Worm (Caenorhabditis elegans) whole organism, L1 larva: ENCODE results near the gene B0024.3.

Experiments used
- C16A3.4 ChIP-seq: fragments of 150-350 bp; optimal IDR thresholded peaks from 2 replicates; lab custom pipeline; 2014; ENCODE audit warnings: missing biosample characterization, missing genetic modification characterization
- C34B4.2 ChIP-seq: sonication (generic microtip); optimal IDR thresholded peaks from 2 replicates; lab custom pipeline; 2017; ENCODE audit warnings: mild to moderate bottlenecking, missing genetic modification characterization, missing compliant biosample characterization
- F16B12.6 ChIP-seq: fragments of 150-350 bp; optimal IDR thresholded peaks from 2 replicates; lab custom pipeline; 2014; ENCODE audit warnings: missing biosample characterization, missing genetic modification characterization
- ama-1 ChIP-seq: fragments of 150-350 bp; optimal IDR thresholded peaks from 2 replicates; lab custom pipeline; 2014
- ceh-8 ChIP-seq: fragments of 200-800 bp; sonication (Bioruptor generic); optimal IDR thresholded peaks from 2 replicates; lab custom pipeline; 2018; ENCODE audit warnings: mild to moderate bottlenecking, missing genetic modification characterization, moderate library complexity, missing compliant biosample characterization
- ceh-82 ChIP-seq, 3 experiments: fragments of 150-350 bp in 1 of 3; sonication (generic microtip) in 2 of 3; optimal IDR thresholded peaks; 2 replicates each; lab custom pipeline; 2014 to 2017; ENCODE audit warnings: missing biosample characterization in 3 of 3, missing genetic modification characterization in 3 of 3
- ceh-88 ChIP-seq: fragments of 200-800 bp; sonication (Bioruptor generic); IDR thresholded peaks from 2 replicates; pipeline ENCODE4 v1.3.6; 2022; ENCODE audit warnings: missing genetic modification characterization, missing compliant biosample characterization
- ceh-90 ChIP-seq: sonication (generic microtip); optimal IDR thresholded peaks from 2 replicates; lab custom pipeline; 2016; ENCODE audit warnings: missing genetic modification characterization, missing compliant biosample characterization
- dsc-1 ChIP-seq: sonication (generic microtip); optimal IDR thresholded peaks from 2 replicates; lab custom pipeline; 2016; ENCODE audit warnings: mild to moderate bottlenecking, missing genetic modification characterization, missing compliant biosample characterization
- efl-1 ChIP-seq, 4 experiments: fragments of 150-350 bp; optimal IDR thresholded peaks in 3 of 4; peaks in 1 of 4; 1 replicate in 1 of 4; 2 replicates in 3 of 4; lab custom pipeline; 2014; ENCODE audit warnings: missing biosample characterization in 2 of 4, missing genetic modification characterization in 2 of 4, missing genetic modification reagents in 2 of 4
- egl-13 ChIP-seq: sonication (generic microtip); optimal IDR thresholded peaks from 2 replicates; lab custom pipeline; 2016; ENCODE audit warnings: missing genotype, missing genetic modification reagents, missing genetic modification characterization, missing compliant biosample characterization
- egl-27 ChIP-seq, 2 experiments: fragments of 150-350 bp in 1 of 2; sonication (generic microtip); optimal IDR thresholded peaks; 3 replicates each; lab custom pipeline; 2017 to 2018; ENCODE audit warnings: missing biosample characterization in 2 of 2, missing genetic modification characterization in 2 of 2, missing genetic modification reagents in 2 of 2
- elt-2 ChIP-seq: sonication (generic microtip); optimal IDR thresholded peaks from 2 replicates; lab custom pipeline; 2016; ENCODE audit warnings: missing genetic modification characterization, mild to moderate bottlenecking, inconsistent platforms, missing compliant biosample characterization, missing genetic modification reagents
- elt-3 ChIP-seq, 6 experiments: fragments of 150-350 bp in 1 of 6; sonication (generic microtip); optimal IDR thresholded peaks; 2 replicates each; lab custom pipeline; 2017 to 2018; ENCODE audit warnings: missing biosample characterization in 6 of 6, missing genetic modification characterization in 6 of 6, inconsistent platforms in 1 of 6
- fkh-8 ChIP-seq: sonication (generic microtip); optimal IDR thresholded peaks from 2 replicates; lab custom pipeline; 2016; ENCODE audit warnings: mild to moderate bottlenecking, missing genetic modification characterization, missing compliant biosample characterization
- fos-1 ChIP-seq: fragments of 150-350 bp; optimal IDR thresholded peaks from 2 replicates; lab custom pipeline; 2014; ENCODE audit warnings: missing biosample characterization, missing genetic modification characterization
- hpl-2 ChIP-seq: fragments of 150-350 bp; optimal IDR thresholded peaks from 2 replicates; lab custom pipeline; 2014; ENCODE audit warnings: missing biosample characterization, missing genetic modification reagents, missing genetic modification characterization
- irx-1 ChIP-seq: sonication (generic microtip); optimal IDR thresholded peaks from 2 replicates; lab custom pipeline; 2016; ENCODE audit warnings: missing genetic modification characterization, missing compliant biosample characterization
- isw-1 ChIP-seq: fragments of 200-800 bp; sonication (Bioruptor generic); IDR thresholded peaks from 2 replicates; pipeline ENCODE4 v1.3.6; 2022; ENCODE audit warnings: missing genetic modification characterization, missing compliant biosample characterization
- lin-13 ChIP-seq: fragments of 150-350 bp; optimal IDR thresholded peaks from 2 replicates; lab custom pipeline; 2014; ENCODE audit warnings: missing biosample characterization, missing genetic modification reagents, missing genetic modification characterization
- lin-14 ChIP-seq: fragments of 200-800 bp; sonication (Bioruptor generic); optimal IDR thresholded peaks from 2 replicates; lab custom pipeline; 2018; ENCODE audit warnings: mild to moderate bottlenecking, missing genetic modification characterization, moderate library complexity, missing compliant biosample characterization
- lin-15B ChIP-seq: fragments of 150-350 bp; sonication (generic microtip); optimal IDR thresholded peaks from 3 replicates; lab custom pipeline; 2014; ENCODE audit warnings: missing biosample characterization, missing genetic modification characterization
- lir-3 ChIP-seq: sonication (generic microtip); optimal IDR thresholded peaks from 2 replicates; lab custom pipeline; 2016; ENCODE audit warnings: mild to moderate bottlenecking, missing genetic modification characterization, moderate library complexity, missing compliant biosample characterization; ENCODE audit not compliant: poor library complexity
- lsy-2 ChIP-seq, 2 experiments: fragments of 150-350 bp; optimal IDR thresholded peaks; 2 replicates each; lab custom pipeline; 2014; ENCODE audit warnings: missing biosample characterization in 2 of 2, missing genetic modification characterization in 2 of 2
- mab-9 ChIP-seq: fragments of 200-800 bp; sonication (Bioruptor generic); IDR thresholded peaks from 2 replicates; pipeline ENCODE4 v1.3.6; 2022; ENCODE audit warnings: missing genetic modification reagents, missing genetic modification characterization, missing compliant biosample characterization
- mdl-1 ChIP-seq, 2 experiments: fragments of 150-350 bp; optimal IDR thresholded peaks; 2 replicates each; lab custom pipeline; 2014 to 2017; ENCODE audit warnings: missing biosample characterization in 2 of 2, missing genetic modification characterization in 2 of 2, inconsistent platforms in 1 of 2
- mep-1 ChIP-seq: fragments of 150-350 bp; optimal IDR thresholded peaks from 2 replicates; lab custom pipeline; 2014; ENCODE audit warnings: missing biosample characterization, missing genetic modification characterization
- nhr-11 ChIP-seq: fragments of 150-350 bp; optimal IDR thresholded peaks from 2 replicates; lab custom pipeline; 2014; ENCODE audit warnings: missing biosample characterization, missing genetic modification characterization
- nhr-19 ChIP-seq: fragments of 200-800 bp; sonication (Bioruptor generic); conservative IDR thresholded peaks from 2 replicates; pipeline ENCODE4 v1.3.6; 2022; ENCODE audit warnings: missing genetic modification characterization, missing compliant biosample characterization
- nhr-20 ChIP-seq: sonication (generic microtip); optimal IDR thresholded peaks from 2 replicates; lab custom pipeline; 2016; ENCODE audit warnings: mild to moderate bottlenecking, missing genetic modification characterization, missing compliant biosample characterization
- nhr-47 ChIP-seq: sonication (generic microtip); optimal IDR thresholded peaks from 2 replicates; lab custom pipeline; 2016; ENCODE audit warnings: mild to moderate bottlenecking, missing genetic modification characterization, moderate library complexity, missing compliant biosample characterization
- nhr-71 ChIP-seq: sonication (generic microtip); optimal IDR thresholded peaks from 2 replicates; lab custom pipeline; 2016; ENCODE audit warnings: mild to moderate bottlenecking, missing genetic modification characterization, moderate library complexity, missing compliant biosample characterization
- nhr-77 ChIP-seq: fragments of 150-350 bp; optimal IDR thresholded peaks from 2 replicates; lab custom pipeline; 2014; ENCODE audit warnings: missing biosample characterization, missing genetic modification characterization
- snu-23 ChIP-seq: sonication (generic microtip); optimal IDR thresholded peaks from 2 replicates; lab custom pipeline; 2016; ENCODE audit warnings: missing genetic modification characterization, missing compliant biosample characterization
- sup-37 ChIP-seq: fragments of 200-800 bp; sonication (Bioruptor generic); optimal IDR thresholded peaks from 2 replicates; lab custom pipeline; 2018; ENCODE audit warnings: mild to moderate bottlenecking, missing genetic modification characterization, missing compliant biosample characterization
- swsn-7 ChIP-seq: sonication (generic microtip); optimal IDR thresholded peaks from 2 replicates; lab custom pipeline; 2016; ENCODE audit warnings: missing genetic modification characterization, missing compliant biosample characterization
- tbx-2 ChIP-seq: sonication (generic microtip); optimal IDR thresholded peaks from 2 replicates; lab custom pipeline; 2016; ENCODE audit warnings: missing genetic modification characterization, missing compliant biosample characterization
- unc-130 ChIP-seq: fragments of 150-350 bp; optimal IDR thresholded peaks from 2 replicates; lab custom pipeline; 2017; ENCODE audit warnings: missing biosample characterization, missing genetic modification characterization, inconsistent platforms
- unc-62 ChIP-seq: fragments of 150-350 bp; optimal IDR thresholded peaks from 2 replicates; lab custom pipeline; 2014; ENCODE audit warnings: missing biosample characterization, missing genetic modification reagents, missing genetic modification characterization
- unc-86 ChIP-seq: sonication (generic microtip); optimal IDR thresholded peaks from 2 replicates; lab custom pipeline; 2016; ENCODE audit warnings: missing genetic modification characterization, missing compliant biosample characterization
- unc-98 ChIP-seq: fragments of 200-800 bp; sonication (Bioruptor generic); IDR thresholded peaks from 2 replicates; pipeline ENCODE4 v1.3.6; 2022; ENCODE audit warnings: missing genetic modification characterization, missing compliant biosample characterization
- vab-15 ChIP-seq: sonication (generic microtip); optimal IDR thresholded peaks from 2 replicates; lab custom pipeline; 2017; ENCODE audit warnings: missing genotype, mild to moderate bottlenecking, missing genetic modification characterization, missing compliant biosample characterization
- xbp-1 ChIP-seq: sonication (generic microtip); optimal IDR thresholded peaks from 2 replicates; lab custom pipeline; 2016; ENCODE audit warnings: missing genetic modification characterization, missing compliant biosample characterization
- ztf-4 ChIP-seq: fragments of 150-350 bp; optimal IDR thresholded peaks from 2 replicates; lab custom pipeline; 2014; ENCODE audit warnings: missing biosample characterization, missing genetic modification characterization

B0024.3 gene

ce11 chrV:10243105-10243504 lies 44.3 kb upstream of the B0024.3 start, which contains the start of gene C12D8.9:
Gene C12D8.9 (minus strand): TSS chrV:10243205.
- TF ChIP-seq ceh-8 (GFP tag; lab: Kevin White, UChicago): no peak
- no peak for TF ChIP-seq ama-1 (lab: Kevin White, UChicago)
- no peak for TF ChIP-seq elt-3 (tag; optimal IDR thresholded peaks at IDR 0.05; lab: Kevin White, UChicago)
- no peak for TF ChIP-seq mep-1 (tag; lab: Kevin White, UChicago)
- no peak for TF ChIP-seq lin-15B (tag; lab: Kevin White, UChicago)
- TF ChIP-seq efl-1 (optimal IDR thresholded peaks at IDR 0.05; lab: Kevin White, UChicago): no peak
- no peak for TF ChIP-seq efl-1 (GFP tag; optimal IDR thresholded peaks at IDR 0.05 in 1 of 2; lab: Kevin White, UChicago)
- TF ChIP-seq nhr-19 (GFP tag; lab: Robert Waterston, UW): no peak
- no peak for TF ChIP-seq unc-98
- no peak for TF ChIP-seq nhr-11 (tag; lab: Kevin White, UChicago)

ce11 chrV:10244018-10244720 lies 43.2 kb upstream of the B0024.3 start:
- TF ChIP-seq unc-62 (GFP tag; lab: Kevin White, UChicago): no peak
- TF ChIP-seq dsc-1: peak; percentile 73
- no peak for TF ChIP-seq egl-27 (tag; optimal IDR thresholded peaks at IDR 0.05; lab: Kevin White, UChicago)
- no peak for TF ChIP-seq efl-1 (optimal IDR thresholded peaks at IDR 0.05; lab: Kevin White, UChicago)
- no peak for TF ChIP-seq efl-1 (GFP tag; optimal IDR thresholded peaks at IDR 0.05 in 1 of 2; lab: Kevin White, UChicago)
- no peak for TF ChIP-seq snu-23 (GFP tag; lab: Kevin White, UChicago)
- peak; percentile 34 for TF ChIP-seq elt-2 (tag; lab: Kevin White, UChicago)
- TF ChIP-seq fkh-8 (tag; lab: Kevin White, UChicago): peak; percentile 11

- TF ChIP-seq egl-13 (no peak), dsc-1 (peak; percentile 6)
Observed at ce11 chrV:10245615-10246014, 41.7 kb upstream of the B0024.3 start.

ce11 chrV:10246443-10246885 lies 40.9 kb upstream of the B0024.3 start:
- TF ChIP-seq irx-1 (tag; lab: Kevin White, UChicago): peak; percentile 20
- peak; percentile 84 for TF ChIP-seq nhr-71 (tag; lab: Kevin White, UChicago)
- peak; percentile 41 for TF ChIP-seq ztf-4 (tag; lab: Kevin White, UChicago)
- peak in 1 of 2 experiments; percentile 89 for TF ChIP-seq mdl-1 (tag; optimal IDR thresholded peaks at IDR 0.05; lab: Kevin White, UChicago)
- TF ChIP-seq vab-15 (tag; lab: Kevin White, UChicago): no peak
- peak; percentile 56 for TF ChIP-seq C16A3.4 (tag; lab: Kevin White, UChicago)
- peak; percentile 30 for TF ChIP-seq nhr-20 (tag; lab: Kevin White, UChicago)
- TF ChIP-seq xbp-1 (tag; lab: Kevin White, UChicago): peak; percentile 34
- 0 out of 2 replicates have a peak, but pooled peaks have one; percentile 51 for TF ChIP-seq mab-9 (GFP tag; lab: Robert Waterston, UW)
- TF ChIP-seq nhr-77 (tag; lab: Kevin White, UChicago): no peak
- TF ChIP-seq lin-13 (GFP tag; lab: Kevin White, UChicago): peak; percentile 13
- TF ChIP-seq mep-1 (tag; lab: Kevin White, UChicago): peak; percentile 44
- peak; percentile 53 to 57 for TF ChIP-seq lsy-2 (tag; optimal IDR thresholded peaks at IDR 0.05; lab: Kevin White, UChicago)
- TF ChIP-seq ceh-90: peak; percentile 31
- no peak for TF ChIP-seq hpl-2 (GFP tag; lab: Kevin White, UChicago)
- peak; percentile 31 for TF ChIP-seq nhr-11 (tag; lab: Kevin White, UChicago)
- peak; percentile 78 for TF ChIP-seq nhr-47
- peak; percentile 94 for TF ChIP-seq lin-14 (GFP tag; lab: Kevin White, UChicago)
- peak; percentile 89 for TF ChIP-seq fkh-8 (tag; lab: Kevin White, UChicago)
- peak; percentile 28 for TF ChIP-seq ceh-8 (GFP tag; lab: Kevin White, UChicago)
- peak; percentile 56 for TF ChIP-seq fos-1 (tag; lab: Kevin White, UChicago)
- peak; percentile 91 for TF ChIP-seq dsc-1
- no peak for TF ChIP-seq F16B12.6
- TF ChIP-seq sup-37 (GFP tag; lab: Kevin White, UChicago): no peak
- peak; percentile 51 for TF ChIP-seq snu-23 (GFP tag; lab: Kevin White, UChicago)
- TF ChIP-seq ceh-82 (tag; optimal IDR thresholded peaks at IDR 0.05; lab: Kevin White, UChicago): peak in 2 of 3 experiments; percentile 20 to 26
- peak; percentile 59 for TF ChIP-seq unc-130
- no peak; the same call in 1 of the 2 replicates for TF ChIP-seq isw-1
- TF ChIP-seq lir-3: peak; percentile 21
- peak; percentile 69 for TF ChIP-seq unc-86
- TF ChIP-seq tbx-2 (tag; lab: Kevin White, UChicago): no peak
- TF ChIP-seq C34B4.2 (tag; lab: Kevin White, UChicago): no peak
- 0 out of 2 replicates have a peak, but pooled peaks have one; percentile 48 for TF ChIP-seq ceh-88
- peak; percentile 42 for TF ChIP-seq swsn-7 (tag; lab: Kevin White, UChicago)
